Fruit fly (Drosophila melanogaster) whole organism, embryonic: ENCODE results near the gene CG9933.

Source experiments
- Aef1 ChIP-seq: fragments of 200-800 bp; sonication (Bioruptor generic); IDR thresholded peaks from 3 replicates; pipeline ENCODE4 v1.3.6; 2022; ENCODE audit warnings: missing biosample characterization, missing genetic modification characterization
- CG10321 ChIP-seq: fragments of 200-800 bp; sonication (Bioruptor generic); IDR thresholded peaks from 2 replicates; pipeline ENCODE4 v1.3.6; 2022; ENCODE audit warnings: missing biosample characterization, missing genetic modification characterization
- CG10431 ChIP-seq: fragments of 200-800 bp; sonication (Bioruptor generic); optimal IDR thresholded peaks from 3 replicates; lab custom pipeline; 2018; ENCODE audit warnings: missing biosample characterization, mild to moderate bottlenecking, missing genetic modification characterization
- CG10565 ChIP-seq: fragments of 200-800 bp; sonication (Bioruptor generic); optimal IDR thresholded peaks from 3 replicates; lab custom pipeline; 2016; ENCODE audit warnings: missing biosample characterization, mild to moderate bottlenecking, missing genetic modification characterization
- CG13296 ChIP-seq: fragments of 200-800 bp; sonication (Bioruptor generic); optimal IDR thresholded peaks from 3 replicates; lab custom pipeline; 2018; ENCODE audit warnings: missing biosample characterization, mild to moderate bottlenecking, missing genetic modification characterization
- CG13894 ChIP-seq: fragments of 200-800 bp; sonication (Bioruptor generic); optimal IDR thresholded peaks from 3 replicates; lab custom pipeline; 2018; ENCODE audit warnings: missing biosample characterization, mild to moderate bottlenecking, missing genetic modification characterization, moderate library complexity
- CG15269 ChIP-seq: fragments of 200-800 bp; sonication (Bioruptor generic); optimal IDR thresholded peaks from 2 replicates; lab custom pipeline; 2018; ENCODE audit warnings: missing biosample characterization, mild to moderate bottlenecking, missing genetic modification characterization, moderate library complexity
- CG18011 ChIP-seq: fragments of 200-800 bp; sonication (Bioruptor generic); optimal IDR thresholded peaks from 2 replicates; lab custom pipeline; 2017; ENCODE audit warnings: missing biosample characterization, missing genetic modification characterization, mild to moderate bottlenecking, moderate library complexity, missing genotype
- CG2202 ChIP-seq: fragments of 200-800 bp; sonication (Bioruptor generic); optimal IDR thresholded peaks from 2 replicates; lab custom pipeline; 2018; ENCODE audit warnings: missing biosample characterization, mild to moderate bottlenecking, missing genetic modification characterization
- CG31224 ChIP-seq: fragments of 200-800 bp; sonication (Bioruptor generic); IDR thresholded peaks from 2 replicates; pipeline ENCODE4 v1.3.6; 2022; ENCODE audit warnings: missing biosample characterization, missing genetic modification characterization
- CG31365 ChIP-seq: fragments of 200-800 bp; sonication (Bioruptor generic); optimal IDR thresholded peaks from 2 replicates; lab custom pipeline; 2018; ENCODE audit warnings: missing biosample characterization, mild to moderate bottlenecking, missing genetic modification characterization
- CG3281 ChIP-seq: fragments of 200-800 bp; sonication (Bioruptor generic); optimal IDR thresholded peaks from 3 replicates; lab custom pipeline; 2017; ENCODE audit warnings: missing biosample characterization, mild to moderate bottlenecking, missing genetic modification characterization
- CG33213 ChIP-seq: fragments of 200-800 bp; sonication (Bioruptor generic); optimal IDR thresholded peaks from 3 replicates; lab custom pipeline; 2016; ENCODE audit warnings: missing biosample characterization, missing genetic modification characterization
- CG34422 ChIP-seq: fragments of 200-800 bp; sonication (Bioruptor generic); IDR thresholded peaks from 3 replicates; pipeline ENCODE4 v1.3.6; 2022; ENCODE audit warnings: missing biosample characterization, missing genetic modification characterization
- CG4282 ChIP-seq: fragments of 200-800 bp; sonication (Bioruptor generic); optimal IDR thresholded peaks from 2 replicates; lab custom pipeline; 2016; ENCODE audit warnings: missing biosample characterization, missing genetic modification characterization
- CG43689 ChIP-seq: fragments of 200-800 bp; sonication (Bioruptor generic); IDR thresholded peaks from 2 replicates; pipeline ENCODE4 v1.3.6; 2022; ENCODE audit warnings: missing biosample characterization, missing genetic modification characterization
- CG5180 ChIP-seq: fragments of 200-800 bp; sonication (Bioruptor generic); optimal IDR thresholded peaks from 3 replicates; lab custom pipeline; 2017; ENCODE audit warnings: missing biosample characterization, missing genetic modification characterization, mild to moderate bottlenecking, moderate library complexity, missing genetic modification reagents
- CG6272 ChIP-seq: fragments of 200-800 bp; sonication (Bioruptor generic); IDR thresholded peaks from 2 replicates; pipeline ENCODE4 v1.3.6; 2022; ENCODE audit warnings: missing biosample characterization, missing genetic modification characterization
- CG6654 ChIP-seq: fragments of 200-800 bp; sonication (Bioruptor generic); optimal IDR thresholded peaks from 2 replicates; lab custom pipeline; 2017; ENCODE audit warnings: missing biosample characterization, mild to moderate bottlenecking, missing genetic modification characterization
- CG6689 ChIP-seq: fragments of 200-800 bp; sonication (Bioruptor generic); IDR thresholded peaks from 2 replicates; pipeline ENCODE4 v1.3.6; 2022; ENCODE audit warnings: missing biosample characterization, missing genetic modification characterization
- CG7987 ChIP-seq: fragments of 200-800 bp; sonication (Bioruptor generic); optimal IDR thresholded peaks from 2 replicates; lab custom pipeline; 2018; ENCODE audit warnings: missing biosample characterization, mild to moderate bottlenecking, missing genetic modification characterization, moderate library complexity
- CG9876 ChIP-seq: fragments of 200-800 bp; sonication (Bioruptor generic); optimal IDR thresholded peaks from 2 replicates; lab custom pipeline; 2016; ENCODE audit warnings: missing biosample characterization, missing genetic modification characterization
- CG9932 ChIP-seq: fragments of 200-800 bp; sonication (Bioruptor generic); IDR thresholded peaks from 2 replicates; pipeline ENCODE4 v1.3.6; 2022; ENCODE audit warnings: missing biosample characterization, missing genetic modification characterization
- Deaf1 ChIP-seq: fragments of 200-800 bp; optimal IDR thresholded peaks from 3 replicates; lab custom pipeline; 2019; ENCODE audit warnings: missing biosample characterization, mild to moderate bottlenecking, missing genetic modification characterization, moderate library complexity
- H15 ChIP-seq: fragments of 200-800 bp; sonication (Bioruptor generic); IDR thresholded peaks from 3 replicates; pipeline ENCODE4 v1.3.6; 2022; ENCODE audit warnings: missing biosample characterization, missing genetic modification characterization
- Hey ChIP-seq: fragments of 200-800 bp; sonication (Bioruptor generic); optimal IDR thresholded peaks from 3 replicates; lab custom pipeline; 2018; ENCODE audit warnings: missing biosample characterization, mild to moderate bottlenecking, missing genetic modification characterization
- Hr3 ChIP-seq: fragments of 200-800 bp; sonication (Bioruptor generic); optimal IDR thresholded peaks from 3 replicates; lab custom pipeline; 2016; ENCODE audit warnings: missing biosample characterization, missing genetic modification characterization
- Lhr ChIP-seq: fragments of 200-800 bp; sonication (Bioruptor generic); optimal IDR thresholded peaks from 3 replicates; lab custom pipeline; 2017; ENCODE audit warnings: mild to moderate bottlenecking, missing biosample characterization, missing genetic modification reagents, missing genetic modification characterization
- Med ChIP-seq: fragments of 200-800 bp; sonication (Bioruptor generic); peaks from one replicate; lab custom pipeline; 2016; ENCODE audit warnings: missing biosample characterization, missing genetic modification characterization, mild to moderate bottlenecking, inconsistent platforms, moderate library complexity
- Ptx1 ChIP-seq: fragments of 200-800 bp; sonication (Bioruptor generic); IDR thresholded peaks from 2 replicates; pipeline ENCODE4 v1.3.6; 2022; ENCODE audit warnings: missing biosample characterization, missing genetic modification characterization
- Six4 ChIP-seq: fragments of 200-800 bp; sonication (Bioruptor generic); optimal IDR thresholded peaks from 2 replicates; lab custom pipeline; 2016; ENCODE audit warnings: missing biosample characterization, missing genetic modification characterization
- Spps ChIP-seq: fragments of 200-800 bp; sonication (Bioruptor generic); optimal IDR thresholded peaks from 2 replicates; lab custom pipeline; 2018; ENCODE audit warnings: missing biosample characterization, mild to moderate bottlenecking, missing genetic modification characterization
- abd-A ChIP-seq: fragments of 200-800 bp; sonication (Bioruptor generic); optimal IDR thresholded peaks from 3 replicates; lab custom pipeline; 2019; ENCODE audit warnings: missing biosample characterization, mild to moderate bottlenecking, missing genetic modification characterization, moderate library complexity
- ac ChIP-seq: fragments of 200-800 bp; sonication (Bioruptor generic); optimal IDR thresholded peaks from 3 replicates; lab custom pipeline; 2017; ENCODE audit warnings: missing biosample characterization, mild to moderate bottlenecking, missing genetic modification characterization
- al ChIP-seq: fragments of 200-800 bp; sonication (Bioruptor generic); IDR thresholded peaks from 2 replicates; pipeline ENCODE4 v1.3.6; 2022; ENCODE audit warnings: missing biosample characterization, missing genetic modification characterization
- amos ChIP-seq: fragments of 200-800 bp; sonication (Bioruptor generic); IDR thresholded peaks from 2 replicates; pipeline ENCODE4 v1.3.6; 2022; ENCODE audit warnings: missing biosample characterization, missing genetic modification characterization; ENCODE audit not compliant: partially characterized antibody
- ap ChIP-seq: fragments of 200-800 bp; sonication (Bioruptor generic); IDR thresholded peaks from 2 replicates; pipeline ENCODE4 v1.3.6; 2022; ENCODE audit warnings: missing biosample characterization, missing genetic modification characterization
- ase ChIP-seq: fragments of 200-800 bp; sonication (Bioruptor generic); IDR thresholded peaks from 3 replicates; pipeline ENCODE4 v1.3.6; 2022; ENCODE audit warnings: missing biosample characterization, missing genetic modification characterization
- bbx ChIP-seq: fragments of 200-800 bp; sonication (Bioruptor generic); IDR thresholded peaks from 2 replicates; pipeline ENCODE4 v1.3.6; 2022; ENCODE audit warnings: missing biosample characterization, missing genetic modification characterization; ENCODE audit not compliant: partially characterized antibody
- bcd ChIP-seq: fragments of 200-800 bp; sonication (Bioruptor generic); optimal IDR thresholded peaks from 2 replicates; lab custom pipeline; 2017; ENCODE audit warnings: missing biosample characterization, mild to moderate bottlenecking, missing genetic modification characterization
- crol ChIP-seq: fragments of 200-800 bp; sonication (Bioruptor generic); IDR thresholded peaks from 2 replicates; pipeline ENCODE4 v1.3.6; 2022; ENCODE audit warnings: missing biosample characterization, missing genetic modification characterization
- fd3F ChIP-seq: fragments of 200-800 bp; sonication (Bioruptor generic); optimal IDR thresholded peaks from 2 replicates; lab custom pipeline; 2018; ENCODE audit warnings: missing biosample characterization, mild to moderate bottlenecking, missing genetic modification characterization, moderate library complexity
- gcm2 ChIP-seq: fragments of 200-800 bp; sonication (Bioruptor generic); optimal IDR thresholded peaks from 2 replicates; lab custom pipeline; 2016; ENCODE audit warnings: missing biosample characterization, missing genetic modification characterization
- kay ChIP-seq: fragments of 200-800 bp; sonication (Bioruptor generic); optimal IDR thresholded peaks from 2 replicates; lab custom pipeline; 2016; ENCODE audit warnings: missing biosample characterization, missing genetic modification characterization
- mirr ChIP-seq: fragments of 200-800 bp; sonication (Bioruptor generic); optimal IDR thresholded peaks from 3 replicates; lab custom pipeline; 2018; ENCODE audit warnings: missing biosample characterization, mild to moderate bottlenecking, missing genetic modification characterization
- p53 ChIP-seq: fragments of 200-800 bp; sonication (Bioruptor generic); optimal IDR thresholded peaks from 2 replicates; lab custom pipeline; 2016; ENCODE audit warnings: missing biosample characterization, missing genetic modification characterization
- scrt ChIP-seq: fragments of 200-800 bp; sonication (Bioruptor generic); optimal IDR thresholded peaks from 2 replicates; lab custom pipeline; 2018; ENCODE audit warnings: missing biosample characterization, mild to moderate bottlenecking, missing genetic modification characterization, moderate library complexity
- seq ChIP-seq: fragments of 200-800 bp; sonication (Bioruptor generic); IDR thresholded peaks from 2 replicates; pipeline ENCODE4 v1.3.6; 2022; ENCODE audit warnings: missing biosample characterization, missing genetic modification characterization
- slou ChIP-seq: fragments of 200-800 bp; sonication (Bioruptor generic); optimal IDR thresholded peaks from 3 replicates; lab custom pipeline; 2016; ENCODE audit warnings: missing biosample characterization, missing genetic modification characterization
- tap ChIP-seq: fragments of 200-800 bp; optimal IDR thresholded peaks from 3 replicates; lab custom pipeline; 2019; ENCODE audit warnings: missing biosample characterization, mild to moderate bottlenecking, missing genetic modification characterization, moderate library complexity
- toy ChIP-seq: fragments of 200-800 bp; sonication (Bioruptor generic); IDR thresholded peaks from 2 replicates; pipeline ENCODE4 v1.3.6; 2022; ENCODE audit warnings: missing biosample characterization, missing genetic modification characterization
- usp ChIP-seq: fragments of >200 bp; optimal IDR thresholded peaks from 2 replicates; lab custom pipeline; 2017; ENCODE audit warnings: missing biosample characterization, missing genetic modification characterization

Gene CG9933

DNA sequence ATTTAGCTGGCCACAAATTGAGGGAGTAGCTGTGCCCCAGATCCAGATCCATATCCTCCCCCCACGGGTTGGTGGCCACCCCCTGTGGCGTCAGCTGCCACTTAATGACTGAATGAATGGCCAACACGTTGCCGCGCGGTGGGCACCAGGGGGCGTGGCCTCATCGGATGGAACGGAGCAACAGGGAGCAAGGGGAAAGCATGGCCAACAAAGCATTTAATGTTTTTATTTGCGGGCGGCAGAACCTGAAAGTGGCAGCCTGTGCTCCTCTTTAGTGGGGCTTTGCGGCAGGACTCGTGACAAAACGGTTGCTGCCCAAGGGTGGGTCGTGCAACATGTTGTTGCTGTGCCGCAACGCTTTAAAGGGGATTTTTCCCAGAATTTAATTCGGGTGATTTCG is 44.8 kb upstream of the CG9933 start:
- no peak for TF ChIP-seq CG2202
- no peak for TF ChIP-seq CG18011 (GFP tag; lab: Kevin White, UChicago)
- peak; percentile 91 for TF ChIP-seq abd-A (tag; lab: Kevin White, UChicago)
- TF ChIP-seq CG6689 (GFP tag; lab: Robert Waterston, UW): no peak
- TF ChIP-seq CG9876 (GFP tag; lab: Kevin White, UChicago): no peak
- TF ChIP-seq CG3281 (GFP tag; lab: Kevin White, UChicago): no peak
- TF ChIP-seq CG10321 (GFP tag; lab: Robert Waterston, UW): no peak
- peak; percentile 2 for TF ChIP-seq mirr (GFP tag; lab: Kevin White, UChicago)
- peak; percentile 16 for TF ChIP-seq CG13894
- TF ChIP-seq scrt (GFP tag; lab: Kevin White, UChicago): peak; percentile 86
- TF ChIP-seq ac: no peak
- TF ChIP-seq CG9932: peak; percentile 14; the same call in 1 of the 2 replicates
- TF ChIP-seq p53: no peak
- no peak for TF ChIP-seq CG7987 (GFP tag; lab: Kevin White, UChicago)
- no peak for TF ChIP-seq tap
- no peak for TF ChIP-seq amos (GFP tag; lab: Robert Waterston, UW)
- TF ChIP-seq usp (GFP tag; lab: Kevin White, UChicago): no peak
- no peak for TF ChIP-seq Six4 (GFP tag; lab: Kevin White, UChicago)
- peak; percentile 4 for TF ChIP-seq Hey (tag; lab: Kevin White, UChicago)
- TF ChIP-seq CG10565 (GFP tag; lab: Kevin White, UChicago): no peak
- TF ChIP-seq Spps (tag; lab: Kevin White, UChicago): no peak
- no peak for TF ChIP-seq bbx (GFP tag; lab: Robert Waterston, UW)
- peak; percentile 32 for TF ChIP-seq CG5180
- no peak for TF ChIP-seq CG6272 (GFP tag; lab: Robert Waterston, UW)
- no peak for TF ChIP-seq Hr3
- no peak for TF ChIP-seq CG13296
- no peak for TF ChIP-seq ase (GFP tag; lab: Robert Waterston, UW)
- TF ChIP-seq CG10431: no peak
- TF ChIP-seq H15 (GFP tag; lab: Robert Waterston, UW): no peak
- no peak for TF ChIP-seq slou (GFP tag; lab: Kevin White, UChicago)
- no peak for TF ChIP-seq CG43689
- TF ChIP-seq crol (GFP tag; lab: Robert Waterston, UW): peak; percentile 53
- TF ChIP-seq fd3F (GFP tag; lab: Kevin White, UChicago): no peak
- TF ChIP-seq CG6654 (GFP tag; lab: Kevin White, UChicago): no peak
- no peak for TF ChIP-seq bcd (GFP tag; lab: Kevin White, UChicago)
- no peak for TF ChIP-seq Ptx1 (GFP tag; lab: Robert Waterston, UW)
- peak; percentile 27 for TF ChIP-seq Med (GFP tag; lab: Kevin White, UChicago)
- TF ChIP-seq gcm2 (GFP tag; lab: Kevin White, UChicago): no peak
- no peak for TF ChIP-seq Lhr
- 0 out of 2 replicates have a peak, but pooled peaks have one; percentile 26 for TF ChIP-seq seq (GFP tag; lab: Robert Waterston, UW)
- TF ChIP-seq CG4282 (GFP tag; lab: Kevin White, UChicago): no peak
- TF ChIP-seq toy: no peak
- TF ChIP-seq Aef1 (GFP tag; lab: Robert Waterston, UW): no peak
- no peak for TF ChIP-seq CG31365 (tag; lab: Kevin White, UChicago)
- TF ChIP-seq kay (GFP tag; lab: Kevin White, UChicago): no peak
- TF ChIP-seq CG34422 (GFP tag; lab: Robert Waterston, UW): 0 out of 3 replicates have a peak, but pooled peaks have one; percentile 8
- TF ChIP-seq Deaf1 (tag; lab: Kevin White, UChicago): no peak
- TF ChIP-seq ap (GFP tag; lab: Robert Waterston, UW): 0 out of 2 replicates have a peak, but pooled peaks have one; percentile 16
- TF ChIP-seq CG31224: no peak
- TF ChIP-seq CG15269 (tag; lab: Kevin White, UChicago): no peak
- no peak for TF ChIP-seq CG33213
- no peak for TF ChIP-seq al (GFP tag; lab: Robert Waterston, UW)
